Worm (Caenorhabditis elegans): ENCODE measurements around the gene srh-63.

The srh-63 gene

ce11 chrIV:14523568-14523967, at the start of gene srh-63:
srh-63 (plus strand) TSS chrIV:14523868.
- no peak for TF ChIP-seq F13C5.2 (tag; optimal IDR thresholded peaks at IDR 0.05)
- TF ChIP-seq tra-4 (tag; optimal IDR thresholded peaks at IDR 0.05), result no peak
- no peak for TF ChIP-seq scrt-1 (GFP tag; IDR thresholded peaks at IDR 0.05)
- no peak for TF ChIP-seq B0310.2 (tag; optimal IDR thresholded peaks at IDR 0.05)
- no peak for TF ChIP-seq hmbx-1 (tag; optimal IDR thresholded peaks at IDR 0.05)
- no peak for TF ChIP-seq tbx-11 (GFP tag; IDR thresholded peaks at IDR 0.05)
- no peak for TF ChIP-seq hnd-1 (tag; optimal IDR thresholded peaks at IDR 0.05)
- no peak for TF ChIP-seq aly-1 (tag; optimal IDR thresholded peaks at IDR 0.05)
- no peak for TF ChIP-seq sea-1 (GFP tag; conservative IDR thresholded peaks at IDR 0.05)
- no peak for TF ChIP-seq pes-1 (GFP tag; IDR thresholded peaks at IDR 0.05)
- no peak for TF ChIP-seq ets-7 (tag; optimal IDR thresholded peaks at IDR 0.05)
- no peak for TF ChIP-seq tbx-37 (GFP tag; conservative IDR thresholded peaks at IDR 0.05)
- TF ChIP-seq ceh-36 (tag; optimal IDR thresholded peaks at IDR 0.05), result no peak
- no peak for TF ChIP-seq ama-1 (optimal IDR thresholded peaks at IDR 0.05)
- no peak for TF ChIP-seq flt-1 (GFP tag; IDR thresholded peaks at IDR 0.05)

- TF ChIP-seq flt-1 (GFP tag; IDR thresholded peaks at IDR 0.05) (no peak), hmbx-1 (tag; optimal IDR thresholded peaks at IDR 0.05) (no peak), ceh-13 (GFP tag; optimal IDR thresholded peaks at IDR 0.05) (no peak), tbx-11 (GFP tag; IDR thresholded peaks at IDR 0.05) (no peak), tra-4 (tag; optimal IDR thresholded peaks at IDR 0.05) (no peak), hnd-1 (tag; optimal IDR thresholded peaks at IDR 0.05) (no peak), hmg-4 (GFP tag; optimal IDR thresholded peaks at IDR 0.05) (no peak), ets-7 (tag; optimal IDR thresholded peaks at IDR 0.05) (no peak), ama-1 (optimal IDR thresholded peaks at IDR 0.05) (no peak), pes-1 (GFP tag; IDR thresholded peaks at IDR 0.05) (no peak), tbx-37 (GFP tag; conservative IDR thresholded peaks at IDR 0.05) (no peak), B0310.2 (tag; optimal IDR thresholded peaks at IDR 0.05) (no peak), ceh-36 (tag; optimal IDR thresholded peaks at IDR 0.05) (no peak)
Measured at ce11 chrIV:14481984-14482383, 41.7 kb upstream of the srh-63 start, which contains the start of gene Y57G11A.4. Y57G11A.4 (plus strand) TSS chrIV:14482284.

ce11 chrIV:14483427-14483826, 40.2 kb upstream of the srh-63 start:
- no peak for TF ChIP-seq scrt-1 (GFP tag; IDR thresholded peaks at IDR 0.05)
- no peak for TF ChIP-seq aly-1 (tag; optimal IDR thresholded peaks at IDR 0.05)
- no peak for TF ChIP-seq tra-4 (tag; optimal IDR thresholded peaks at IDR 0.05)
- no peak for TF ChIP-seq flt-1 (GFP tag; IDR thresholded peaks at IDR 0.05)
- TF ChIP-seq pes-1 (GFP tag; IDR thresholded peaks at IDR 0.05), result no peak

ce11 chrIV:14491135-14491534, 32.5 kb upstream of the srh-63 start:
- no peak for TF ChIP-seq scrt-1 (GFP tag; IDR thresholded peaks at IDR 0.05)
- no peak for TF ChIP-seq tra-4 (tag; optimal IDR thresholded peaks at IDR 0.05)
- TF ChIP-seq hnd-1 (tag; optimal IDR thresholded peaks at IDR 0.05), result no peak
- no peak for TF ChIP-seq F13C5.2 (tag; optimal IDR thresholded peaks at IDR 0.05)
- TF ChIP-seq flt-1 (GFP tag; IDR thresholded peaks at IDR 0.05), result no peak
- no peak for TF ChIP-seq tbx-11 (GFP tag; IDR thresholded peaks at IDR 0.05)
- TF ChIP-seq ceh-13 (GFP tag; optimal IDR thresholded peaks at IDR 0.05), result no peak
- TF ChIP-seq pes-1 (GFP tag; IDR thresholded peaks at IDR 0.05), result no peak
- no peak for TF ChIP-seq hmg-4 (GFP tag; optimal IDR thresholded peaks at IDR 0.05)
- no peak for TF ChIP-seq tbx-37 (GFP tag; conservative IDR thresholded peaks at IDR 0.05)
- TF ChIP-seq ceh-36 (tag; optimal IDR thresholded peaks at IDR 0.05), result no peak
- TF ChIP-seq sea-1 (GFP tag; conservative IDR thresholded peaks at IDR 0.05), result no peak

- TF ChIP-seq hmg-4 (GFP tag; optimal IDR thresholded peaks at IDR 0.05) (no peak), tbx-37 (GFP tag; conservative IDR thresholded peaks at IDR 0.05) (no peak), tbx-11 (GFP tag; IDR thresholded peaks at IDR 0.05) (no peak)
Measured at ce11 chrIV:14495474-14495873, 28.2 kb upstream of the srh-63 start.

- TF ChIP-seq scrt-1 (GFP tag; IDR thresholded peaks at IDR 0.05) (0 out of 2 replicates have a peak, but pooled peaks have one; percentile 13), tra-4 (tag; optimal IDR thresholded peaks at IDR 0.05) (no peak)
Measured at ce11 chrIV:14496494-14496893, 27.2 kb upstream of the srh-63 start.

ce11 chrIV:14505066-14505465, 18.6 kb upstream of the srh-63 start, which contains the start of gene tag-273:
tag-273 (minus strand) TSS chrIV:14505166.
- TF ChIP-seq hnd-1 (tag; optimal IDR thresholded peaks at IDR 0.05), result no peak

- TF ChIP-seq B0310.2 (tag; optimal IDR thresholded peaks at IDR 0.05), result no peak
- no peak for TF ChIP-seq flt-1 (GFP tag; IDR thresholded peaks at IDR 0.05)
- no peak for TF ChIP-seq pes-1 (GFP tag; IDR thresholded peaks at IDR 0.05)
- no peak for TF ChIP-seq ceh-36 (tag; optimal IDR thresholded peaks at IDR 0.05)
- TF ChIP-seq ama-1 (optimal IDR thresholded peaks at IDR 0.05), result no peak
- TF ChIP-seq aly-1 (tag; optimal IDR thresholded peaks at IDR 0.05), result no peak
- TF ChIP-seq ceh-13 (GFP tag; optimal IDR thresholded peaks at IDR 0.05), result no peak
- TF ChIP-seq tra-4 (tag; optimal IDR thresholded peaks at IDR 0.05), result no peak
- no peak for TF ChIP-seq hnd-1 (tag; optimal IDR thresholded peaks at IDR 0.05)
- no peak for TF ChIP-seq tbx-37 (GFP tag; conservative IDR thresholded peaks at IDR 0.05)
- no peak for TF ChIP-seq ets-7 (tag; optimal IDR thresholded peaks at IDR 0.05)
- no peak for TF ChIP-seq hmbx-1 (tag; optimal IDR thresholded peaks at IDR 0.05)
- TF ChIP-seq F13C5.2 (tag; optimal IDR thresholded peaks at IDR 0.05), result no peak
- TF ChIP-seq sea-1 (GFP tag; conservative IDR thresholded peaks at IDR 0.05), result no peak
- TF ChIP-seq tbx-11 (GFP tag; IDR thresholded peaks at IDR 0.05), result no peak
- TF ChIP-seq hmg-4 (GFP tag; optimal IDR thresholded peaks at IDR 0.05), result no peak
Measured at ce11 chrIV:14506042-14506441, 17.6 kb upstream of the srh-63 start.

ce11 chrIV:14506995-14507394, 16.7 kb upstream of the srh-63 start:
- TF ChIP-seq flt-1 (GFP tag; IDR thresholded peaks at IDR 0.05) (no peak), ceh-13 (GFP tag; optimal IDR thresholded peaks at IDR 0.05) (no peak), hmbx-1 (tag; optimal IDR thresholded peaks at IDR 0.05) (no peak), ceh-36 (tag; optimal IDR thresholded peaks at IDR 0.05) (no peak), ama-1 (optimal IDR thresholded peaks at IDR 0.05) (no peak), hmg-4 (GFP tag; optimal IDR thresholded peaks at IDR 0.05) (no peak), scrt-1 (GFP tag; IDR thresholded peaks at IDR 0.05) (no peak), tbx-37 (GFP tag; conservative IDR thresholded peaks at IDR 0.05) (no peak), pes-1 (GFP tag; IDR thresholded peaks at IDR 0.05) (no peak), tra-4 (tag; optimal IDR thresholded peaks at IDR 0.05) (no peak), aly-1 (tag; optimal IDR thresholded peaks at IDR 0.05) (no peak), hnd-1 (tag; optimal IDR thresholded peaks at IDR 0.05) (no peak), F13C5.2 (tag; optimal IDR thresholded peaks at IDR 0.05) (no peak)
